Fruit fly (Drosophila melanogaster) whole organism, wandering third instar larva: Measurements from ENCODE around the gene tho2.

ENCODE experiments used
- Dfd ChIP-seq: fragments of >200 bp; optimal IDR thresholded peaks from 2 replicates; lab custom pipeline; 2017; ENCODE audit warnings: missing biosample characterization, missing genetic modification characterization
- HLH106 ChIP-seq: fragments of 200-800 bp; optimal IDR thresholded peaks from 3 replicates; lab custom pipeline; 2019; ENCODE audit warnings: missing biosample characterization, mild to moderate bottlenecking, missing genetic modification characterization, moderate library complexity
- OdsH ChIP-seq: fragments of 200-800 bp; sonication (Bioruptor generic); optimal IDR thresholded peaks from 2 replicates; lab custom pipeline; 2016; ENCODE audit warnings: missing biosample characterization, mild to moderate bottlenecking, missing genetic modification characterization
- dmrt93B ChIP-seq: fragments of 200-800 bp; sonication (Bioruptor generic); optimal IDR thresholded peaks from 2 replicates; lab custom pipeline; 2018; ENCODE audit warnings: missing biosample characterization, mild to moderate bottlenecking, missing genetic modification characterization
- h ChIP-seq: fragments of 200-800 bp; sonication (Bioruptor generic); optimal IDR thresholded peaks from 3 replicates; lab custom pipeline; 2016; ENCODE audit warnings: missing biosample characterization, mild to moderate bottlenecking, missing genetic modification characterization

dm6 chr2L:2165864-2166263, 20.9 kb upstream of the tho2 start:
- TF ChIP-seq dmrt93B (GFP tag; lab: Kevin White, UChicago) (no peak), Dfd (no peak), HLH106 (tag; lab: Kevin White, UChicago) (no peak), h (GFP tag; lab: Kevin White, UChicago) (peak; percentile 47), OdsH (GFP tag; lab: Kevin White, UChicago) (no peak)
